Fruit fly (Drosophila melanogaster) whole organism, embryonic: Measurements from ENCODE around the gene CG3534.

Experiments
- Adf1 ChIP-seq: fragments of 200-800 bp; sonication (Bioruptor generic); IDR thresholded peaks from 2 replicates; pipeline ENCODE4 v1.3.6; 2022; ENCODE audit warnings: missing biosample characterization, missing genetic modification characterization
- CG11398 ChIP-seq: fragments of 200-800 bp; sonication (Bioruptor generic); optimal IDR thresholded peaks from 2 replicates; lab custom pipeline; 2016; ENCODE audit warnings: missing biosample characterization, missing genetic modification characterization
- CG7928 ChIP-seq: fragments of 200-800 bp; sonication (Bioruptor generic); optimal IDR thresholded peaks from 2 replicates; lab custom pipeline; 2017; ENCODE audit warnings: missing biosample characterization, mild to moderate bottlenecking, missing genetic modification characterization
- Deaf1 ChIP-seq: fragments of 200-800 bp; optimal IDR thresholded peaks from 3 replicates; lab custom pipeline; 2019; ENCODE audit warnings: missing biosample characterization, mild to moderate bottlenecking, missing genetic modification characterization, moderate library complexity
- Dip2 ChIP-seq: fragments of 200-800 bp; sonication (Bioruptor generic); IDR thresholded peaks from 2 replicates; pipeline ENCODE4 v1.3.6; 2022; ENCODE audit warnings: missing biosample characterization, missing genetic modification characterization
- Hr3 ChIP-seq: fragments of 200-800 bp; sonication (Bioruptor generic); optimal IDR thresholded peaks from 3 replicates; lab custom pipeline; 2016; ENCODE audit warnings: missing biosample characterization, missing genetic modification characterization
- aop ChIP-seq: fragments of 200-800 bp; sonication (Bioruptor generic); IDR thresholded peaks from 2 replicates; pipeline ENCODE4 v1.3.6; 2022; ENCODE audit warnings: missing biosample characterization, missing genetic modification characterization
- gsb-n ChIP-seq: fragments of 200-800 bp; sonication (Bioruptor generic); optimal IDR thresholded peaks from 3 replicates; lab custom pipeline; 2018; ENCODE audit warnings: missing biosample characterization, mild to moderate bottlenecking, missing genetic modification characterization
- mirr ChIP-seq: fragments of 200-800 bp; sonication (Bioruptor generic); optimal IDR thresholded peaks from 3 replicates; lab custom pipeline; 2018; ENCODE audit warnings: missing biosample characterization, mild to moderate bottlenecking, missing genetic modification characterization
- onecut ChIP-seq: fragments of 200-800 bp; sonication (Bioruptor generic); IDR thresholded peaks from 2 replicates; pipeline ENCODE4 v1.3.6; 2022; ENCODE audit warnings: missing biosample characterization, missing genetic modification characterization
- psq ChIP-seq: fragments of 200-800 bp; sonication (Bioruptor generic); optimal IDR thresholded peaks from 2 replicates; lab custom pipeline; 2017; ENCODE audit warnings: missing biosample characterization, missing genetic modification characterization
- sd ChIP-seq: fragments of 200-800 bp; sonication (Bioruptor generic); optimal IDR thresholded peaks from 3 replicates; lab custom pipeline; 2018; ENCODE audit warnings: missing biosample characterization, mild to moderate bottlenecking, missing genetic modification characterization, moderate library complexity
- tgo ChIP-seq: fragments of 200-800 bp; sonication (Bioruptor generic); IDR thresholded peaks from 3 replicates; pipeline ENCODE4 v1.3.6; 2022; ENCODE audit warnings: missing biosample characterization, missing genetic modification characterization
- vfl ChIP-seq: fragments of 200-800 bp; sonication (Bioruptor generic); optimal IDR thresholded peaks from 2 replicates; lab custom pipeline; 2016; ENCODE audit warnings: missing biosample characterization, missing genetic modification characterization

DNA sequence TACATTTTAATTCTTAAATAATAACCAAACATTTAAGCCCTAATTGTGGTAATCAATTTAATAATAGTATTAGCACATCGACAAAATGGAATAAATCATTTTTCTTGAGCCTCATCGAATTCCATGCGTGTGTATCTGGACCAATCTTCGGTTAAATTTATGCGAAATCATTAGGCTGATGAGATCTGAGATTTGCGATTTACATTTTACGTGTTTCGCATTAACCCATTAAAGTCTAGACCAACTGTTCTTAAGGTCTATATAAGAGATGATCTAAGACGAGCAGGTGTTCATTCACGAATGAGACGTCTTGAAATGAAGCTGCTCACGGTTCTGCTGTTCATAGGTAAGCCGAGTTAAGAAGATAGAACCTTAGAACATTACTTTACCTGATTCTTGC is 35.3 kb downstream of the CG3534 start, which contains the start of gene CG31268:
- TF ChIP-seq Hr3 (GFP tag; lab: Kevin White, UChicago) = no peak
- TF ChIP-seq psq = no peak
- no peak for TF ChIP-seq Deaf1 (tag; lab: Kevin White, UChicago)
- no peak for TF ChIP-seq aop (GFP tag; lab: Robert Waterston, UW)
- no peak for TF ChIP-seq mirr
- no peak for TF ChIP-seq CG7928
- TF ChIP-seq CG11398 (GFP tag; lab: Kevin White, UChicago) = no peak
- no peak for TF ChIP-seq tgo
- no peak for TF ChIP-seq gsb-n (tag; lab: Kevin White, UChicago)
- no peak for TF ChIP-seq Dip2 (GFP tag; lab: Robert Waterston, UW)
- no peak for TF ChIP-seq sd (tag; lab: Kevin White, UChicago)
- TF ChIP-seq vfl = no peak
- no peak for TF ChIP-seq onecut
- no peak for TF ChIP-seq Adf1
